Fruit fly (Drosophila melanogaster) whole organism, embryonic: ENCODE measurements around the gene Fit2.

Source experiments
- Antp ChIP-seq: fragments of 200-800 bp; sonication (Bioruptor generic); optimal IDR thresholded peaks from 3 replicates; lab custom pipeline; 2016; ENCODE audit warnings: missing biosample characterization, missing genetic modification characterization
- Bdp1 ChIP-seq: fragments of 200-800 bp; sonication (Bioruptor generic); optimal IDR thresholded peaks from 3 replicates; lab custom pipeline; 2016; ENCODE audit warnings: missing biosample characterization, missing genetic modification characterization
- CG10209 ChIP-seq: fragments of 200-800 bp; sonication (Bioruptor generic); optimal IDR thresholded peaks from 3 replicates; lab custom pipeline; 2017; ENCODE audit warnings: missing biosample characterization, mild to moderate bottlenecking, missing genetic modification characterization, missing genetic modification reagents
- CG10431 ChIP-seq: fragments of 200-800 bp; sonication (Bioruptor generic); optimal IDR thresholded peaks from 3 replicates; lab custom pipeline; 2018; ENCODE audit warnings: missing biosample characterization, mild to moderate bottlenecking, missing genetic modification characterization
- CG10959 ChIP-seq: fragments of 200-800 bp; sonication (Bioruptor generic); IDR thresholded peaks from 2 replicates; pipeline ENCODE4 v1.3.6; 2022; ENCODE audit warnings: missing biosample characterization, missing genetic modification characterization
- CG12299 ChIP-seq: fragments of 200-800 bp; sonication (Bioruptor generic); optimal IDR thresholded peaks from 2 replicates; lab custom pipeline; 2018; ENCODE audit warnings: missing biosample characterization, mild to moderate bottlenecking, missing genetic modification characterization
- CG12769 ChIP-seq: fragments of 200-800 bp; sonication (Bioruptor generic); optimal IDR thresholded peaks from 2 replicates; lab custom pipeline; 2019; ENCODE audit warnings: missing biosample characterization, mild to moderate bottlenecking, missing genetic modification characterization, moderate library complexity
- CG1602 ChIP-seq: fragments of 200-800 bp; sonication (Bioruptor generic); optimal IDR thresholded peaks from 3 replicates; lab custom pipeline; 2016; ENCODE audit warnings: missing biosample characterization, missing genetic modification characterization
- CG1603 ChIP-seq: fragments of 200-800 bp; sonication (Bioruptor generic); optimal IDR thresholded peaks from 2 replicates; lab custom pipeline; 2019; ENCODE audit warnings: missing biosample characterization, mild to moderate bottlenecking, missing genetic modification characterization, moderate library complexity
- CG1647 ChIP-seq: fragments of 200-800 bp; sonication (Bioruptor generic); optimal IDR thresholded peaks from 3 replicates; lab custom pipeline; 2016; ENCODE audit warnings: missing biosample characterization, missing genetic modification characterization
- CG17359 ChIP-seq: fragments of 200-800 bp; sonication (Bioruptor generic); optimal IDR thresholded peaks from 3 replicates; lab custom pipeline; 2018; ENCODE audit warnings: missing biosample characterization, mild to moderate bottlenecking, missing genetic modification characterization, moderate library complexity
- CG17912 ChIP-seq: fragments of 200-800 bp; sonication (Bioruptor generic); optimal IDR thresholded peaks from 2 replicates; lab custom pipeline; 2018; ENCODE audit warnings: missing biosample characterization, mild to moderate bottlenecking, missing genetic modification characterization
- CG18011 ChIP-seq: fragments of 200-800 bp; sonication (Bioruptor generic); optimal IDR thresholded peaks from 2 replicates; lab custom pipeline; 2017; ENCODE audit warnings: missing biosample characterization, missing genetic modification characterization, mild to moderate bottlenecking, moderate library complexity, missing genotype
- CG2116 ChIP-seq: fragments of 200-800 bp; sonication (Bioruptor generic); optimal IDR thresholded peaks from 3 replicates; lab custom pipeline; 2018; ENCODE audit warnings: missing biosample characterization, mild to moderate bottlenecking, missing genetic modification characterization
- CG2712 ChIP-seq: fragments of 200-800 bp; optimal IDR thresholded peaks from 3 replicates; lab custom pipeline; 2019; ENCODE audit warnings: missing biosample characterization, mild to moderate bottlenecking, missing genetic modification characterization, moderate library complexity
- CG3163 ChIP-seq: fragments of 200-800 bp; sonication (Bioruptor generic); optimal IDR thresholded peaks from 3 replicates; lab custom pipeline; 2016; ENCODE audit warnings: missing biosample characterization, missing genetic modification characterization
- CG4617 ChIP-seq: fragments of 200-800 bp; sonication (Bioruptor generic); optimal IDR thresholded peaks from 3 replicates; lab custom pipeline; 2016; ENCODE audit warnings: missing biosample characterization, missing genetic modification characterization, borderline replicate concordance
- CG6854 ChIP-seq: fragments of 200-800 bp; sonication (Bioruptor generic); optimal IDR thresholded peaks from 3 replicates; lab custom pipeline; 2017; ENCODE audit warnings: missing biosample characterization, mild to moderate bottlenecking, missing genetic modification characterization
- CG8281 ChIP-seq: fragments of 200-800 bp; sonication (Bioruptor generic); optimal IDR thresholded peaks from 2 replicates; lab custom pipeline; 2018; ENCODE audit warnings: missing biosample characterization, mild to moderate bottlenecking, missing genetic modification characterization, moderate library complexity
- CG8290 ChIP-seq, 3 experiments: fragments of 200-800 bp; sonication (Bioruptor generic); optimal IDR thresholded peaks; 2 replicates each; lab custom pipeline; 2016 to 2019; ENCODE audit warnings: missing biosample characterization in 3 of 3, missing genetic modification characterization in 3 of 3, mild to moderate bottlenecking in 2 of 3, moderate library complexity in 1 of 3
- Dfd ChIP-seq, 2 experiments: fragments of >200 bp; optimal IDR thresholded peaks; 2 replicates each; lab custom pipeline; 2017; ENCODE audit warnings: missing biosample characterization in 2 of 2, missing genetic modification characterization in 2 of 2
- Dip3 ChIP-seq: fragments of 200-800 bp; sonication (Bioruptor generic); optimal IDR thresholded peaks from 3 replicates; lab custom pipeline; 2016; ENCODE audit warnings: missing biosample characterization, missing genetic modification characterization
- Fer2 ChIP-seq: fragments of 200-800 bp; sonication (Bioruptor generic); optimal IDR thresholded peaks from 2 replicates; lab custom pipeline; 2018; ENCODE audit warnings: missing biosample characterization, mild to moderate bottlenecking, missing genetic modification characterization, moderate library complexity
- H15 ChIP-seq: fragments of 200-800 bp; sonication (Bioruptor generic); IDR thresholded peaks from 3 replicates; pipeline ENCODE4 v1.3.6; 2022; ENCODE audit warnings: missing biosample characterization, missing genetic modification characterization
- Hand ChIP-seq: fragments of 200-800 bp; sonication (Bioruptor generic); optimal IDR thresholded peaks from 2 replicates; lab custom pipeline; 2017; ENCODE audit warnings: mild to moderate bottlenecking, missing biosample characterization, missing genetic modification reagents, missing genetic modification characterization
- Hey ChIP-seq: fragments of 200-800 bp; sonication (Bioruptor generic); optimal IDR thresholded peaks from 3 replicates; lab custom pipeline; 2018; ENCODE audit warnings: missing biosample characterization, mild to moderate bottlenecking, missing genetic modification characterization
- Hmx ChIP-seq: fragments of 200-800 bp; sonication (Bioruptor generic); optimal IDR thresholded peaks from 2 replicates; lab custom pipeline; 2016; ENCODE audit warnings: missing biosample characterization, missing genetic modification characterization
- Hsf ChIP-seq: fragments of 200-800 bp; sonication (Bioruptor generic); optimal IDR thresholded peaks from 3 replicates; lab custom pipeline; 2016; ENCODE audit warnings: missing biosample characterization, missing genetic modification characterization
- Mrtf ChIP-seq: fragments of 200-800 bp; sonication (Bioruptor generic); IDR thresholded peaks from 3 replicates; pipeline ENCODE4 v1.3.6; 2022; ENCODE audit warnings: missing biosample characterization, missing genetic modification characterization
- Rx ChIP-seq: fragments of 200-800 bp; sonication (Bioruptor generic); IDR thresholded peaks from 2 replicates; pipeline ENCODE4 v1.3.6; 2022; ENCODE audit warnings: missing biosample characterization, missing genetic modification characterization
- Scr ChIP-seq: fragments of 200-800 bp; sonication (Bioruptor generic); IDR thresholded peaks from 2 replicates; pipeline ENCODE4 v1.3.6; 2022; ENCODE audit warnings: missing biosample characterization, missing genetic modification characterization; ENCODE audit not compliant: partially characterized antibody
- amos ChIP-seq: fragments of 200-800 bp; sonication (Bioruptor generic); IDR thresholded peaks from 2 replicates; pipeline ENCODE4 v1.3.6; 2022; ENCODE audit warnings: missing biosample characterization, missing genetic modification characterization; ENCODE audit not compliant: partially characterized antibody
- ash1 ChIP-seq: fragments of 200-800 bp; sonication (Bioruptor generic); optimal IDR thresholded peaks from 2 replicates; lab custom pipeline; 2018; ENCODE audit warnings: missing biosample characterization, mild to moderate bottlenecking, missing genetic modification characterization
- bowl ChIP-seq: fragments of 200-800 bp; sonication (Bioruptor generic); IDR thresholded peaks from 2 replicates; pipeline ENCODE4 v1.3.6; 2022; ENCODE audit warnings: missing biosample characterization, missing genetic modification characterization
- btn ChIP-seq: fragments of 200-800 bp; sonication (Bioruptor generic); optimal IDR thresholded peaks from 2 replicates; lab custom pipeline; 2016; ENCODE audit warnings: missing biosample characterization, missing genetic modification characterization
- chinmo ChIP-seq: fragments of 200-800 bp; sonication (Bioruptor generic); IDR thresholded peaks from 4 replicates; pipeline ENCODE4 v1.3.6; 2022; ENCODE audit warnings: missing biosample characterization, missing genetic modification characterization; ENCODE audit not compliant: partially characterized antibody
- fu2 ChIP-seq: fragments of 200-800 bp; sonication (Bioruptor generic); optimal IDR thresholded peaks from 2 replicates; lab custom pipeline; 2016; ENCODE audit warnings: missing biosample characterization, missing genetic modification characterization
- gcm ChIP-seq: fragments of 200-800 bp; sonication (Bioruptor generic); optimal IDR thresholded peaks from 2 replicates; lab custom pipeline; 2019; ENCODE audit warnings: missing biosample characterization, mild to moderate bottlenecking, missing genetic modification characterization, moderate library complexity
- her ChIP-seq: fragments of 200-800 bp; sonication (Bioruptor generic); optimal IDR thresholded peaks from 2 replicates; lab custom pipeline; 2016; ENCODE audit warnings: missing biosample characterization, missing genetic modification characterization
- inv ChIP-seq: fragments of 200-800 bp; sonication (Bioruptor generic); IDR thresholded peaks from 2 replicates; pipeline ENCODE4 v1.3.6; 2022; ENCODE audit warnings: missing biosample characterization, missing genetic modification characterization; ENCODE audit not compliant: partially characterized antibody
- mirr ChIP-seq: fragments of 200-800 bp; sonication (Bioruptor generic); optimal IDR thresholded peaks from 3 replicates; lab custom pipeline; 2018; ENCODE audit warnings: missing biosample characterization, mild to moderate bottlenecking, missing genetic modification characterization
- nom ChIP-seq: fragments of 200-800 bp; sonication (Bioruptor generic); optimal IDR thresholded peaks from 2 replicates; lab custom pipeline; 2017; ENCODE audit warnings: missing biosample characterization, missing genetic modification characterization, mild to moderate bottlenecking, moderate library complexity, missing genetic modification reagents
- oc ChIP-seq: fragments of 200-800 bp; sonication (Bioruptor generic); optimal IDR thresholded peaks from 2 replicates; lab custom pipeline; 2018; ENCODE audit warnings: missing biosample characterization, mild to moderate bottlenecking, missing genetic modification characterization, moderate library complexity
- pzg ChIP-seq: fragments of 200-800 bp; sonication (Bioruptor generic); optimal IDR thresholded peaks from 3 replicates; lab custom pipeline; 2018; ENCODE audit warnings: missing biosample characterization, mild to moderate bottlenecking, missing genetic modification characterization, moderate library complexity
- row ChIP-seq: fragments of 200-800 bp; sonication (Bioruptor generic); IDR thresholded peaks from 3 replicates; pipeline ENCODE4 v1.3.6; 2022; ENCODE audit warnings: missing biosample characterization, missing genetic modification characterization
- sens ChIP-seq: fragments of 200-800 bp; sonication (Bioruptor generic); peaks from one replicate; lab custom pipeline; 2016; ENCODE audit warnings: missing biosample characterization, missing genetic modification characterization
- sim ChIP-seq: fragments of 200-800 bp; sonication (Bioruptor generic); IDR thresholded peaks from 2 replicates; pipeline ENCODE4 v1.3.6; 2022; ENCODE audit warnings: missing biosample characterization, missing genetic modification characterization
- stwl ChIP-seq: fragments of 200-800 bp; sonication (Bioruptor generic); optimal IDR thresholded peaks from 3 replicates; lab custom pipeline; 2018; ENCODE audit warnings: missing biosample characterization, mild to moderate bottlenecking, missing genetic modification characterization, moderate library complexity
- tna ChIP-seq: fragments of 200-800 bp; sonication (Bioruptor generic); IDR thresholded peaks from 2 replicates; pipeline ENCODE4 v1.3.6; 2022; ENCODE audit warnings: missing biosample characterization, missing genetic modification characterization; ENCODE audit not compliant: partially characterized antibody
- twi ChIP-seq: fragments of 200-800 bp; optimal IDR thresholded peaks from 2 replicates; lab custom pipeline; 2019; ENCODE audit warnings: missing biosample characterization, mild to moderate bottlenecking, missing genetic modification characterization, moderate library complexity

The Fit2 gene

DNA sequence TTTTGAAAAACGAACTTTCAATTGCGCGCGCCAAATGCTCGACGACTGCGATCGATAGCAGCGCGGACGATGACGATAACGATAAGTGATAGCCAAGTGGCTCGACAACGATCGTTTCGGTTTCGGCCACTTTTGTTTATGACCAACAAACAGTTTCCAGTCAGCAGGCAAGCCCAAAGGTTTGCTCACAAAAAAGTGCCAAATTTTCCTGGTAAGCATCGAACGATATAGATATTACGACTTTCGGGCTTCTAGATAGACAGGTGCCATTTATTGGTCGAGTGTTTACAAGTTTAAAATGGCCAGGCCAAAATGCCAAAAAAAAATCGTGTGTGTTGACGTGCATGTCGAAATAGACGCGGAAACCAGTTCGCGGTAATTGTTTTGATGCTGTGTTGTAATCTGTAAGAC is 31.3 kb downstream of the Fit2 start, which contains the start of gene CG7724 (continued):
- TF ChIP-seq Hey (no peak), nom (GFP tag; lab: Kevin White, UChicago) (no peak), CG1603 (peak; percentile 25), mirr (peak; percentile 15), CG10431 (GFP tag; lab: Kevin White, UChicago) (no peak), Dfd (GFP tag; optimal IDR thresholded peaks at IDR 0.05; lab: Kevin White, UChicago) (no peak), Bdp1 (no peak), btn (GFP tag; lab: Kevin White, UChicago) (no peak), Hsf (GFP tag; lab: Kevin White, UChicago) (no peak), CG2116 (GFP tag; lab: Kevin White, UChicago) (peak; percentile 57), CG12299 (tag; lab: Kevin White, UChicago) (no peak), Hand (no peak), CG10959 (GFP tag; lab: Robert Waterston, UW) (no peak), fu2 (GFP tag; lab: Kevin White, UChicago) (no peak), sim (GFP tag; lab: Robert Waterston, UW) (no peak), Rx (no peak), CG17359 (tag; lab: Kevin White, UChicago) (no peak), Hmx (GFP tag; lab: Kevin White, UChicago) (no peak), H15 (no peak), Fer2 (tag; lab: Kevin White, UChicago) (no peak), CG3163 (no peak), CG17912 (GFP tag; lab: Kevin White, UChicago) (no peak), twi (no peak), CG12769 (tag; lab: Kevin White, UChicago) (peak; percentile 33), bowl (GFP tag; lab: Robert Waterston, UW) (no peak), CG10209 (GFP tag; lab: Kevin White, UChicago) (no peak), CG8290 (GFP tag; optimal IDR thresholded peaks at IDR 0.05; lab: Kevin White, UChicago) (no peak), CG8290 (tag; optimal IDR thresholded peaks at IDR 0.05; lab: Kevin White, UChicago) (peak in 1 of 2 experiments; percentile 27), sens (GFP tag; lab: Kevin White, UChicago) (peak; percentile 51), stwl (tag; lab: Kevin White, UChicago) (peak; percentile 72), CG1602 (no peak), CG2712 (tag; lab: Kevin White, UChicago) (peak; percentile 15), pzg (GFP tag; lab: Kevin White, UChicago) (peak; percentile 31), amos (peak; percentile 73; the same call in 1 of the 2 replicates), gcm (GFP tag; lab: Kevin White, UChicago) (no peak), Scr (GFP tag; lab: Robert Waterston, UW) (peak; percentile 73), CG6854 (GFP tag; lab: Kevin White, UChicago) (no peak), Mrtf (GFP tag; lab: Robert Waterston, UW) (no peak), CG1647 (GFP tag; lab: Kevin White, UChicago) (no peak), ash1 (GFP tag; lab: Kevin White, UChicago) (no peak), her (peak; percentile 26), CG8281 (tag; lab: Kevin White, UChicago) (no peak), Dip3 (GFP tag; lab: Kevin White, UChicago) (no peak), tna (GFP tag; lab: Robert Waterston, UW) (peak; percentile 94), row (GFP tag; lab: Robert Waterston, UW) (no peak), oc (no peak), Antp (GFP tag; lab: Kevin White, UChicago) (no peak), inv (peak; percentile 43), chinmo (GFP tag; lab: Robert Waterston, UW) (peak; percentile 71; the same call in 3 of the 4 replicates), CG18011 (GFP tag; lab: Kevin White, UChicago) (peak; percentile 5), CG4617 (no peak)
